Fruit fly (Drosophila melanogaster) whole organism, embryonic: ENCODE measurements around the gene CG9662.

Source experiments
- Aef1 ChIP-seq: fragments of 200-800 bp; sonication (Bioruptor generic); IDR thresholded peaks from 3 replicates; pipeline ENCODE4 v1.3.6; 2022; ENCODE audit warnings: missing biosample characterization, missing genetic modification characterization
- Antp ChIP-seq: fragments of 200-800 bp; sonication (Bioruptor generic); optimal IDR thresholded peaks from 3 replicates; lab custom pipeline; 2016; ENCODE audit warnings: missing biosample characterization, missing genetic modification characterization
- Asciz ChIP-seq: fragments of 200-800 bp; sonication (Bioruptor generic); optimal IDR thresholded peaks from 2 replicates; lab custom pipeline; 2017; ENCODE audit warnings: missing biosample characterization, mild to moderate bottlenecking, missing genetic modification characterization, missing genetic modification reagents
- Atf6 ChIP-seq: fragments of 200-800 bp; sonication (Bioruptor generic); IDR thresholded peaks from 2 replicates; pipeline ENCODE4 v1.3.6; 2022; ENCODE audit warnings: missing biosample characterization, missing genetic modification characterization
- CG10565 ChIP-seq: fragments of 200-800 bp; sonication (Bioruptor generic); optimal IDR thresholded peaks from 3 replicates; lab custom pipeline; 2016; ENCODE audit warnings: missing biosample characterization, mild to moderate bottlenecking, missing genetic modification characterization
- CG11085 ChIP-seq: fragments of 200-800 bp; sonication (Bioruptor generic); IDR thresholded peaks from 2 replicates; pipeline ENCODE4 v1.3.6; 2022; ENCODE audit warnings: missing biosample characterization, missing genetic modification characterization
- CG11093 ChIP-seq: fragments of 200-800 bp; sonication (Bioruptor generic); IDR thresholded peaks from 3 replicates; pipeline ENCODE4 v1.3.6; 2022; ENCODE audit warnings: missing biosample characterization, missing genetic modification characterization
- CG11456 ChIP-seq: fragments of 200-800 bp; sonication (Bioruptor generic); IDR thresholded peaks from 3 replicates; pipeline ENCODE4 v1.3.6; 2022; ENCODE audit warnings: missing biosample characterization, missing genetic modification characterization
- CG12391 ChIP-seq: fragments of 200-800 bp; sonication (Bioruptor generic); optimal IDR thresholded peaks from 3 replicates; lab custom pipeline; 2018; ENCODE audit warnings: missing biosample characterization, mild to moderate bottlenecking, missing genetic modification characterization, moderate library complexity
- CG14014 ChIP-seq: fragments of 200-800 bp; sonication (Bioruptor generic); IDR thresholded peaks from 2 replicates; pipeline ENCODE4 v1.3.6; 2022; ENCODE audit warnings: missing biosample characterization, missing genetic modification characterization
- CG1529 ChIP-seq: fragments of 200-800 bp; sonication (Bioruptor generic); optimal IDR thresholded peaks from 3 replicates; lab custom pipeline; 2018; ENCODE audit warnings: missing biosample characterization, missing genetic modification characterization
- CG16779 ChIP-seq: fragments of 200-800 bp; sonication (Bioruptor generic); IDR thresholded peaks from 2 replicates; pipeline ENCODE4 v1.3.6; 2022; ENCODE audit warnings: missing biosample characterization, missing genetic modification characterization
- CG17829 ChIP-seq: fragments of 200-800 bp; optimal IDR thresholded peaks from 2 replicates; lab custom pipeline; 2019; ENCODE audit warnings: missing biosample characterization, mild to moderate bottlenecking, missing genetic modification characterization, moderate library complexity
- CG31441 ChIP-seq: fragments of 200-800 bp; sonication (Bioruptor generic); IDR thresholded peaks from 2 replicates; pipeline ENCODE4 v1.3.6; 2022; ENCODE audit warnings: missing biosample characterization, missing genetic modification characterization
- CG32532 ChIP-seq: fragments of 200-800 bp; sonication (Bioruptor generic); IDR thresholded peaks from 2 replicates; pipeline ENCODE4 v1.3.6; 2022; ENCODE audit warnings: missing biosample characterization, missing genetic modification characterization
- CG32767 ChIP-seq: fragments of 200-800 bp; sonication (Bioruptor generic); IDR thresholded peaks from 2 replicates; pipeline ENCODE4 v1.3.6; 2022; ENCODE audit warnings: missing biosample characterization, missing genetic modification characterization
- CG3281 ChIP-seq: fragments of 200-800 bp; sonication (Bioruptor generic); optimal IDR thresholded peaks from 3 replicates; lab custom pipeline; 2017; ENCODE audit warnings: missing biosample characterization, mild to moderate bottlenecking, missing genetic modification characterization
- CG33557 ChIP-seq: fragments of 200-800 bp; sonication (Bioruptor generic); optimal IDR thresholded peaks from 2 replicates; lab custom pipeline; 2019; ENCODE audit warnings: missing biosample characterization, mild to moderate bottlenecking, missing genetic modification characterization, moderate library complexity
- CG3407 ChIP-seq: fragments of 200-800 bp; sonication (Bioruptor generic); optimal IDR thresholded peaks from 2 replicates; lab custom pipeline; 2018; ENCODE audit warnings: missing biosample characterization, mild to moderate bottlenecking, missing genetic modification characterization
- CG34376 ChIP-seq: fragments of 200-800 bp; sonication (Bioruptor generic); optimal IDR thresholded peaks from 2 replicates; lab custom pipeline; 2018; ENCODE audit warnings: missing biosample characterization, mild to moderate bottlenecking, missing genetic modification characterization
- CG6175 ChIP-seq: fragments of 200-800 bp; sonication (Bioruptor generic); IDR thresholded peaks from 3 replicates; pipeline ENCODE4 v1.3.6; 2022; ENCODE audit warnings: missing biosample characterization, missing genetic modification characterization
- CG6813 ChIP-seq: fragments of 200-800 bp; sonication (Bioruptor generic); optimal IDR thresholded peaks from 2 replicates; lab custom pipeline; 2017; ENCODE audit warnings: missing biosample characterization, missing genetic modification characterization, mild to moderate bottlenecking, moderate library complexity, missing genetic modification reagents
- CG7987 ChIP-seq: fragments of 200-800 bp; sonication (Bioruptor generic); optimal IDR thresholded peaks from 2 replicates; lab custom pipeline; 2018; ENCODE audit warnings: missing biosample characterization, mild to moderate bottlenecking, missing genetic modification characterization, moderate library complexity
- CG8924 ChIP-seq: fragments of 200-800 bp; optimal IDR thresholded peaks from 3 replicates; lab custom pipeline; 2019; ENCODE audit warnings: missing biosample characterization, mild to moderate bottlenecking, missing genetic modification characterization, moderate library complexity
- CG9609 ChIP-seq: fragments of 200-800 bp; sonication (Bioruptor generic); optimal IDR thresholded peaks from 3 replicates; lab custom pipeline; 2016; ENCODE audit warnings: missing biosample characterization, missing genetic modification characterization
- CG9932 ChIP-seq: fragments of 200-800 bp; sonication (Bioruptor generic); IDR thresholded peaks from 2 replicates; pipeline ENCODE4 v1.3.6; 2022; ENCODE audit warnings: missing biosample characterization, missing genetic modification characterization
- Doc3 ChIP-seq: fragments of 200-800 bp; sonication (Bioruptor generic); IDR thresholded peaks from 3 replicates; pipeline ENCODE4 v1.3.6; 2022; ENCODE audit warnings: missing biosample characterization, missing genetic modification characterization; ENCODE audit not compliant: partially characterized antibody
- Ets65A ChIP-seq: fragments of 200-800 bp; sonication (Bioruptor generic); peaks from one replicate; lab custom pipeline; 2016; ENCODE audit warnings: missing biosample characterization, missing genetic modification characterization
- GATAe ChIP-seq: fragments of 200-800 bp; sonication (Bioruptor generic); conservative IDR thresholded peaks from 2 replicates; pipeline ENCODE4 v1.3.6; 2022; ENCODE audit warnings: missing biosample characterization, missing genetic modification characterization
- Jarid2 ChIP-seq: fragments of 200-800 bp; sonication (Bioruptor generic); optimal IDR thresholded peaks from 3 replicates; lab custom pipeline; 2017; ENCODE audit warnings: mild to moderate bottlenecking, missing biosample characterization, missing genetic modification reagents, missing genetic modification characterization
- Kr ChIP-seq: fragments of 200-800 bp; sonication (Bioruptor generic); optimal IDR thresholded peaks from 2 replicates; lab custom pipeline; 2017; ENCODE audit warnings: missing biosample characterization, mild to moderate bottlenecking, missing genetic modification characterization
- Nf-YB ChIP-seq: fragments of 200-800 bp; sonication (Bioruptor generic); optimal IDR thresholded peaks from 3 replicates; lab custom pipeline; 2019; ENCODE audit warnings: missing biosample characterization, mild to moderate bottlenecking, missing genetic modification characterization, moderate library complexity
- NfI ChIP-seq: fragments of 200-800 bp; sonication (Bioruptor generic); optimal IDR thresholded peaks from 3 replicates; lab custom pipeline; 2018; ENCODE audit warnings: missing biosample characterization, mild to moderate bottlenecking, missing genetic modification characterization, moderate library complexity
- Opbp ChIP-seq: fragments of 200-800 bp; sonication (Bioruptor generic); IDR thresholded peaks from 3 replicates; pipeline ENCODE4 v1.3.6; 2022; ENCODE audit warnings: missing biosample characterization, missing genetic modification characterization; ENCODE audit not compliant: partially characterized antibody
- Sin3A ChIP-seq: fragments of >200 bp; optimal IDR thresholded peaks from 2 replicates; lab custom pipeline; 2018
- Spps ChIP-seq: fragments of 200-800 bp; sonication (Bioruptor generic); optimal IDR thresholded peaks from 2 replicates; lab custom pipeline; 2018; ENCODE audit warnings: missing biosample characterization, mild to moderate bottlenecking, missing genetic modification characterization
- aop ChIP-seq: fragments of 200-800 bp; sonication (Bioruptor generic); IDR thresholded peaks from 2 replicates; pipeline ENCODE4 v1.3.6; 2022; ENCODE audit warnings: missing biosample characterization, missing genetic modification characterization
- br ChIP-seq: fragments of >200 bp; optimal IDR thresholded peaks from 2 replicates; lab custom pipeline; 2017
- cad ChIP-seq: fragments of >200 bp; optimal IDR thresholded peaks from 2 replicates; lab custom pipeline; 2017; ENCODE audit warnings: missing biosample characterization, missing genetic modification characterization
- cg ChIP-seq: fragments of 200-800 bp; sonication (Bioruptor generic); optimal IDR thresholded peaks from 3 replicates; lab custom pipeline; 2019; ENCODE audit warnings: missing biosample characterization, mild to moderate bottlenecking, missing genetic modification characterization, moderate library complexity
- dm ChIP-seq: fragments of 200-800 bp; sonication (Bioruptor generic); optimal IDR thresholded peaks from 3 replicates; lab custom pipeline; 2016; ENCODE audit warnings: missing biosample characterization, missing genetic modification characterization
- eve ChIP-seq, 2 experiments: fragments of >200 bp; optimal IDR thresholded peaks; 2 replicates each; lab custom pipeline; 2017; ENCODE audit warnings: missing biosample characterization in 2 of 2, missing genetic modification characterization in 2 of 2
- gcm ChIP-seq: fragments of 200-800 bp; sonication (Bioruptor generic); optimal IDR thresholded peaks from 2 replicates; lab custom pipeline; 2019; ENCODE audit warnings: missing biosample characterization, mild to moderate bottlenecking, missing genetic modification characterization, moderate library complexity
- gem ChIP-seq: fragments of 200-800 bp; sonication (Bioruptor generic); optimal IDR thresholded peaks from 2 replicates; lab custom pipeline; 2019; ENCODE audit warnings: missing biosample characterization, mild to moderate bottlenecking, missing genetic modification characterization, moderate library complexity
- kah ChIP-seq: fragments of 200-800 bp; sonication (Bioruptor generic); optimal IDR thresholded peaks from 2 replicates; lab custom pipeline; 2018; ENCODE audit warnings: missing biosample characterization, mild to moderate bottlenecking, missing genetic modification characterization
- scrt ChIP-seq: fragments of 200-800 bp; sonication (Bioruptor generic); optimal IDR thresholded peaks from 2 replicates; lab custom pipeline; 2018; ENCODE audit warnings: missing biosample characterization, mild to moderate bottlenecking, missing genetic modification characterization, moderate library complexity
- sisA ChIP-seq: fragments of 200-800 bp; sonication (Bioruptor generic); IDR thresholded peaks from 2 replicates; pipeline ENCODE4 v1.3.6; 2022; ENCODE audit warnings: missing biosample characterization, missing genetic modification characterization
- slou ChIP-seq: fragments of 200-800 bp; sonication (Bioruptor generic); optimal IDR thresholded peaks from 3 replicates; lab custom pipeline; 2016; ENCODE audit warnings: missing biosample characterization, missing genetic modification characterization
- tap ChIP-seq: fragments of 200-800 bp; optimal IDR thresholded peaks from 3 replicates; lab custom pipeline; 2019; ENCODE audit warnings: missing biosample characterization, mild to moderate bottlenecking, missing genetic modification characterization, moderate library complexity
- toy ChIP-seq: fragments of 200-800 bp; sonication (Bioruptor generic); IDR thresholded peaks from 2 replicates; pipeline ENCODE4 v1.3.6; 2022; ENCODE audit warnings: missing biosample characterization, missing genetic modification characterization
- yki ChIP-seq: fragments of >200 bp; optimal IDR thresholded peaks from 3 replicates; lab custom pipeline; 2018

CG9662 gene

dm6 chr2L:3338566-3339215 lies 37.8 kb downstream of the CG9662 start (continued):
- TF ChIP-seq CG3281 (GFP tag; lab: Kevin White, UChicago) (no peak), CG32532 (GFP tag; lab: Robert Waterston, UW) (peak; percentile 38; the same call in 1 of the 2 replicates), GATAe (GFP tag; lab: Robert Waterston, UW) (no peak), gcm (GFP tag; lab: Kevin White, UChicago) (no peak), slou (peak; percentile 6), gem (peak; percentile 91), Sin3A (lab: Kevin White, UChicago) (no peak), tap (tag; lab: Kevin White, UChicago) (peak; percentile 71), CG1529 (peak; percentile 86), sisA (GFP tag; lab: Robert Waterston, UW) (peak; percentile 91), scrt (GFP tag; lab: Kevin White, UChicago) (no peak), NfI (GFP tag; lab: Kevin White, UChicago) (peak; percentile 43), br (lab: Kevin White, UChicago) (no peak), CG33557 (GFP tag; lab: Kevin White, UChicago) (peak; percentile 39), CG10565 (peak; percentile 23), CG8924 (tag; lab: Kevin White, UChicago) (peak; percentile 85), CG17829 (tag; lab: Kevin White, UChicago) (peak; percentile 87), CG11456 (GFP tag; lab: Robert Waterston, UW) (peak; percentile 43; the same call in 1 of the 3 replicates), CG7987 (GFP tag; lab: Kevin White, UChicago) (peak; percentile 24), aop (0 out of 2 replicates have a peak, but pooled peaks have one; percentile 7), Ets65A (GFP tag; lab: Kevin White, UChicago) (peak; percentile 96), CG32767 (GFP tag; lab: Robert Waterston, UW) (peak; percentile 63; the same call in 1 of the 2 replicates), toy (GFP tag; lab: Robert Waterston, UW) (no peak), CG6175 (GFP tag; lab: Robert Waterston, UW) (no peak), Nf-YB (peak; percentile 56), Kr (GFP tag; lab: Kevin White, UChicago) (no peak), cg (peak; percentile 75), CG9932 (no peak), Antp (GFP tag; lab: Kevin White, UChicago) (peak; percentile 88), CG31441 (peak; percentile 84), CG6813 (peak; percentile 43), CG11093 (GFP tag; lab: Robert Waterston, UW) (peak; percentile 83), CG16779 (GFP tag; lab: Robert Waterston, UW) (no peak), CG12391 (tag; lab: Kevin White, UChicago) (peak; percentile 88), cad (GFP tag; lab: Kevin White, UChicago) (no peak), Atf6 (GFP tag; lab: Robert Waterston, UW) (no peak), eve (GFP tag; optimal IDR thresholded peaks at IDR 0.05; lab: Kevin White, UChicago) (peak in 1 of 2 experiments; percentile 90), CG11085 (GFP tag; lab: Robert Waterston, UW) (no peak; the same call in 1 of the 2 replicates), Doc3 (GFP tag; lab: Robert Waterston, UW) (no peak), Aef1 (GFP tag; lab: Robert Waterston, UW) (peak; percentile 55; the same call in 2 of the 3 replicates), yki (no peak), Spps (tag; lab: Kevin White, UChicago) (peak; percentile 83), CG34376 (no peak), CG3407 (GFP tag; lab: Kevin White, UChicago) (peak; percentile 85), dm (GFP tag; lab: Kevin White, UChicago) (peak; percentile 66), CG9609 (GFP tag; lab: Kevin White, UChicago) (peak; percentile 87), Opbp (no peak), Jarid2 (GFP tag; lab: Kevin White, UChicago) (peak; percentile 8), CG14014 (GFP tag; lab: Robert Waterston, UW) (no peak), Asciz (GFP tag; lab: Kevin White, UChicago) (peak; percentile 77), kah (GFP tag; lab: Kevin White, UChicago) (peak; percentile 16)
